Worm (Caenorhabditis elegans) whole organism, L1 larva: ENCODE results near the gene xpo-1.

ENCODE experiments used
- ama-1 ChIP-seq: fragments of 150-350 bp; optimal IDR thresholded peaks from 2 replicates; lab custom pipeline; 2014
- lsy-2 ChIP-seq, 2 experiments: fragments of 150-350 bp; optimal IDR thresholded peaks; 2 replicates each; lab custom pipeline; 2014; ENCODE audit warnings: missing biosample characterization in 2 of 2, missing genetic modification characterization in 2 of 2
- skn-1 ChIP-seq: fragments of 150-350 bp; optimal IDR thresholded peaks from 2 replicates; lab custom pipeline; 2014; ENCODE audit warnings: missing biosample characterization, missing genetic modification characterization

DNA sequence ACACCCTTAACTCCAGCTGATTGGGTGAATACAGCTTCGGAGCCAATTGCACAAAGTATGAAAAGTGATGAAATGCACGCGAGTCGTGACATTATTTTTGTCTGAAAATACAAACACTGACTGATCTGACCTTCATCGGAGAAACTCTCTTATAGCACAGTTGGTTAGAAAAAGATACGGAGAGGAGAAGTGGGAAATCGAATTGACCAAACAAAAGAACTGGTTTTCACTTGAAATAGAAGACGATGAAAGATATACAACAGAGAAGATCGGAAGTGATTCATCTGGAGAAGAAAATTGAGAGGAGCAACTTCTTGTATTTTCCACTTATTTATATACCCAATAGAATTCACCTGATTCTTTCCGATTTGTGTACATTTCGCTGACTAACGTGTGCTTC, 32.9 kb downstream of the xpo-1 start, which contains the start of gene ttr-33:
- TF ChIP-seq ama-1 (lab: Kevin White, UChicago) (no peak), lsy-2 (tag; optimal IDR thresholded peaks at IDR 0.05; lab: Kevin White, UChicago) (no peak), skn-1 (no peak)
